Worm (Caenorhabditis elegans) whole organism, L3 larva: ENCODE results near the gene pmp-3.

Experiments
- ceh-28 ChIP-seq: fragments of 150-350 bp; optimal IDR thresholded peaks from 2 replicates; lab custom pipeline; 2014; ENCODE audit warnings: missing biosample characterization, missing genetic modification reagents, missing genetic modification characterization
- ceh-82 ChIP-seq: fragments of 150-350 bp; optimal IDR thresholded peaks from 2 replicates; lab custom pipeline; 2014; ENCODE audit warnings: missing biosample characterization, missing genetic modification characterization
- daf-12 ChIP-seq: fragments of 150-350 bp; optimal IDR thresholded peaks from 2 replicates; lab custom pipeline; 2014; ENCODE audit warnings: missing biosample characterization, missing genetic modification reagents, missing genetic modification characterization
- elt-1 ChIP-seq: fragments of 150-350 bp; optimal IDR thresholded peaks from 2 replicates; lab custom pipeline; 2014; ENCODE audit warnings: missing biosample characterization, missing genetic modification characterization
- elt-2 ChIP-seq: sonication (generic microtip); optimal IDR thresholded peaks from 2 replicates; lab custom pipeline; 2016; ENCODE audit warnings: missing genetic modification reagents, mild to moderate bottlenecking, missing genetic modification characterization, missing compliant biosample characterization
- lin-15B ChIP-seq: fragments of 150-350 bp; optimal IDR thresholded peaks from 2 replicates; lab custom pipeline; 2014; ENCODE audit warnings: missing biosample characterization, missing genetic modification characterization
- mdl-1 ChIP-seq: fragments of 150-350 bp; optimal IDR thresholded peaks from 2 replicates; lab custom pipeline; 2014; ENCODE audit warnings: missing biosample characterization, missing genetic modification characterization
- nhr-12 ChIP-seq: fragments of 150-350 bp; optimal IDR thresholded peaks from 2 replicates; lab custom pipeline; 2014; ENCODE audit warnings: missing biosample characterization, missing genetic modification characterization
- snpc-4 ChIP-seq: fragments of 150-350 bp; optimal IDR thresholded peaks from 2 replicates; lab custom pipeline; 2014; ENCODE audit warnings: missing biosample characterization, missing genetic modification characterization
- unc-62 ChIP-seq: fragments of 150-350 bp; sonication (generic microtip); optimal IDR thresholded peaks from 4 replicates; lab custom pipeline; 2014; ENCODE audit warnings: missing biosample characterization, missing genetic modification reagents, missing genetic modification characterization

DNA sequence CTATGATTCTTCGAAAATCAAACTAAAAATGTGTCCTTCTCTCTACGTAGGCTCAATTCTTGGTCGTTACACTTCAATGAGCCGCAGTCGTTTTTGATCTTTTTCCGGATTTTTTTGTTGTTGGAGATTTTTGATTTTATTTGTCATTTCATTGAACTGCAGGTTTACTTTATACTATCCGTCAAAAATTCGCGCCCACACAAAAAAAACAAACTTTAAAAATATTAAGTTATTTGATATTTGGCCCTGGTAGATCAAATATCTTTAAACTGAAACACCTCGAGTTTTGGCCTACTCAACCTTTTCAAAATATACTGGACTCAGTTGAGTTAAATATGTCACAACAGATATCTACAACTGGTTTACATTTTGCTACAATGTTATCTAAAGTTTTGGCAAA lies 30.9 kb upstream of the pmp-3 start:
- TF ChIP-seq mdl-1 (tag; lab: Kevin White, UChicago): no peak
- no peak for TF ChIP-seq snpc-4 (tag; lab: Kevin White, UChicago)
- no peak for TF ChIP-seq nhr-12 (tag; lab: Kevin White, UChicago)
- no peak for TF ChIP-seq elt-2 (tag; lab: Kevin White, UChicago)
- TF ChIP-seq ceh-28: no peak
- no peak for TF ChIP-seq elt-1 (tag; lab: Kevin White, UChicago)
- TF ChIP-seq ceh-82 (tag; lab: Kevin White, UChicago): no peak
- TF ChIP-seq lin-15B (tag; lab: Kevin White, UChicago): no peak
- TF ChIP-seq unc-62: no peak
- TF ChIP-seq daf-12 (tag; lab: Kevin White, UChicago): no peak
